Worm (Caenorhabditis elegans) whole organism, mixed stage, embryonic: Measurements from ENCODE around the gene F57A10.4.
A peak's percentile ranks its signal among the peaks of the same experiment; 100 is the strongest.
"Not testable (repeated sequence)": the region's sequence is repeated elsewhere in the genome, so short reads cannot be mapped to it uniquely, and the experiment has no call there.

Experiments
- M03D4.4 ChIP-seq: sonication (generic microtip); optimal IDR thresholded peaks from 2 replicates; lab custom pipeline; 2017; ENCODE audit warnings: mild to moderate bottlenecking, missing genetic modification characterization, missing compliant biosample characterization
- bed-3 ChIP-seq: fragments of 200-800 bp; sonication (Bioruptor generic); optimal IDR thresholded peaks from 3 replicates; lab custom pipeline; 2018; ENCODE audit warnings: mild to moderate bottlenecking, missing genetic modification characterization, moderate library complexity, missing compliant biosample characterization
- blmp-1 ChIP-seq: fragments of 150-350 bp; optimal IDR thresholded peaks from 2 replicates; lab custom pipeline; 2014; ENCODE audit warnings: missing biosample characterization, missing genetic modification characterization
- ceh-43 ChIP-seq: fragments of 200-800 bp; sonication (Bioruptor generic); optimal IDR thresholded peaks from 2 replicates; lab custom pipeline; 2018; ENCODE audit warnings: mild to moderate bottlenecking, missing genetic modification characterization, moderate library complexity, missing compliant biosample characterization
- ceh-83 ChIP-seq: fragments of 200-800 bp; sonication (Bioruptor generic); optimal IDR thresholded peaks from 2 replicates; lab custom pipeline; 2018; ENCODE audit warnings: mild to moderate bottlenecking, missing genetic modification characterization, missing compliant biosample characterization
- ces-1 ChIP-seq: fragments of 150-350 bp; optimal IDR thresholded peaks from 2 replicates; lab custom pipeline; 2014; ENCODE audit warnings: missing biosample characterization, missing genetic modification reagents, missing genetic modification characterization
- cnd-1 ChIP-seq: fragments of 200-800 bp; sonication (Bioruptor generic); optimal IDR thresholded peaks from 2 replicates; lab custom pipeline; 2018; ENCODE audit warnings: mild to moderate bottlenecking, missing genetic modification characterization, missing compliant biosample characterization
- elt-1 ChIP-seq: sonication (generic microtip); optimal IDR thresholded peaks from 2 replicates; lab custom pipeline; 2017; ENCODE audit warnings: missing genetic modification characterization, mild to moderate bottlenecking, missing compliant biosample characterization, antibody characterized with exemption, moderate library complexity, borderline replicate concordance; ENCODE audit not compliant: insufficient read depth
- elt-3 ChIP-seq: fragments of 150-350 bp; optimal IDR thresholded peaks from 2 replicates; lab custom pipeline; 2014; ENCODE audit warnings: missing biosample characterization, missing genetic modification characterization
- flh-1 ChIP-seq: fragments of 200-800 bp; sonication (Bioruptor generic); optimal IDR thresholded peaks from 2 replicates; lab custom pipeline; 2018; ENCODE audit warnings: mild to moderate bottlenecking, missing genetic modification characterization, moderate library complexity, missing compliant biosample characterization
- ham-2 ChIP-seq: fragments of 200-800 bp; sonication (Bioruptor generic); optimal IDR thresholded peaks from 2 replicates; lab custom pipeline; 2018; ENCODE audit warnings: mild to moderate bottlenecking, missing genetic modification characterization, missing compliant biosample characterization
- hlh-1 ChIP-seq: fragments of 150-350 bp; optimal IDR thresholded peaks from 2 replicates; lab custom pipeline; 2014; ENCODE audit warnings: missing biosample characterization, missing genetic modification reagents, missing genetic modification characterization
- lin-32 ChIP-seq: fragments of 200-800 bp; sonication (Bioruptor generic); optimal IDR thresholded peaks from 2 replicates; lab custom pipeline; 2018; ENCODE audit warnings: mild to moderate bottlenecking, missing genetic modification characterization, missing compliant biosample characterization
- lsy-2 ChIP-seq: fragments of 150-350 bp; optimal IDR thresholded peaks from 2 replicates; lab custom pipeline; 2014; ENCODE audit warnings: missing biosample characterization, missing genetic modification characterization
- mab-5 ChIP-seq: fragments of 150-350 bp; optimal IDR thresholded peaks from 2 replicates; lab custom pipeline; 2014; ENCODE audit warnings: missing biosample characterization, missing genetic modification characterization
- mep-1 ChIP-seq: fragments of 150-350 bp; optimal IDR thresholded peaks from 2 replicates; lab custom pipeline; 2017; ENCODE audit warnings: missing biosample characterization, missing genetic modification reagents, missing genetic modification characterization, inconsistent platforms
- mls-2 ChIP-seq: sonication (generic microtip); optimal IDR thresholded peaks from 2 replicates; lab custom pipeline; 2016; ENCODE audit warnings: mild to moderate bottlenecking, missing genetic modification characterization, moderate library complexity, missing compliant biosample characterization
- nhr-12 ChIP-seq: fragments of 150-350 bp; optimal IDR thresholded peaks from 2 replicates; lab custom pipeline; 2014; ENCODE audit warnings: missing biosample characterization, missing genetic modification characterization
- nhr-2 ChIP-seq: fragments of 150-350 bp; optimal IDR thresholded peaks from 2 replicates; lab custom pipeline; 2014; ENCODE audit warnings: missing biosample characterization, missing genetic modification characterization
- nhr-76 ChIP-seq: sonication (generic microtip); optimal IDR thresholded peaks from 2 replicates; lab custom pipeline; 2017; ENCODE audit warnings: missing biosample characterization, missing genetic modification characterization
- sem-2 ChIP-seq: fragments of 200-800 bp; sonication (Bioruptor generic); optimal IDR thresholded peaks from 2 replicates; lab custom pipeline; 2018; ENCODE audit warnings: mild to moderate bottlenecking, missing genetic modification characterization, missing compliant biosample characterization
- sptf-1 ChIP-seq: sonication (generic microtip); optimal IDR thresholded peaks from 2 replicates; lab custom pipeline; 2017; ENCODE audit warnings: mild to moderate bottlenecking, missing genetic modification characterization, moderate library complexity, missing compliant biosample characterization
- tbx-8 ChIP-seq: fragments of 200-800 bp; sonication (Bioruptor generic); optimal IDR thresholded peaks from 2 replicates; lab custom pipeline; 2018; ENCODE audit warnings: mild to moderate bottlenecking, missing genetic modification characterization, moderate library complexity, missing compliant biosample characterization
- unc-120 ChIP-seq: sonication (generic microtip); optimal IDR thresholded peaks from 2 replicates; lab custom pipeline; 2017; ENCODE audit warnings: missing genetic modification characterization, missing compliant biosample characterization; ENCODE audit not compliant: poor library complexity, severe bottlenecking
- unc-39 ChIP-seq: fragments of 150-350 bp; optimal IDR thresholded peaks from 2 replicates; lab custom pipeline; 2014; ENCODE audit warnings: missing biosample characterization, missing genetic modification characterization
- unc-62 ChIP-seq: fragments of 150-350 bp; optimal IDR thresholded peaks from 2 replicates; lab custom pipeline; 2014; ENCODE audit warnings: missing biosample characterization, missing genetic modification reagents, missing genetic modification characterization
- zip-8 ChIP-seq: fragments of 150-350 bp; optimal IDR thresholded peaks from 2 replicates; lab custom pipeline; 2014; ENCODE audit warnings: missing biosample characterization, missing genetic modification characterization
- ztf-11 ChIP-seq: fragments of 150-350 bp; optimal IDR thresholded peaks from 2 replicates; lab custom pipeline; 2014; ENCODE audit warnings: missing biosample characterization, missing genetic modification characterization

F57A10.4 gene

ce11 chrV:15807420-15807819 is 38.2 kb downstream of the F57A10.4 start, which contains the start of gene srsx-38:
TSS of gene srsx-38 (minus strand) at chrV:15807520.
- TF ChIP-seq zip-8 (tag; lab: Kevin White, UChicago); flh-1; nhr-12 (tag; lab: Kevin White, UChicago): not testable (repeated sequence)

- TF ChIP-seq lin-32 (GFP tag; lab: Kevin White, UChicago) (no peak), sptf-1 (tag; lab: Kevin White, UChicago) (no peak), elt-3 (tag; lab: Kevin White, UChicago) (no peak), nhr-76 (tag; lab: Kevin White, UChicago) (no peak), blmp-1 (tag; lab: Kevin White, UChicago) (no peak), mls-2 (no peak), bed-3 (GFP tag; lab: Kevin White, UChicago) (no peak), ceh-43 (GFP tag; lab: Kevin White, UChicago) (no peak), tbx-8 (GFP tag; lab: Kevin White, UChicago) (no peak), hlh-1 (tag; lab: Kevin White, UChicago) (no peak), nhr-12 (tag; lab: Kevin White, UChicago) (no peak), unc-120 (tag; lab: Kevin White, UChicago) (no peak), unc-39 (tag; lab: Kevin White, UChicago) (no peak), mab-5 (no peak), M03D4.4 (tag; lab: Kevin White, UChicago) (no peak), ham-2 (GFP tag; lab: Kevin White, UChicago) (no peak), elt-1 (tag; lab: Kevin White, UChicago) (no peak), ztf-11 (tag; lab: Kevin White, UChicago) (no peak)
Observed at ce11 chrV:15809543-15809942, 40.3 kb downstream of the F57A10.4 start, which contains the start of gene srsx-36. TSS of gene srsx-36 (minus strand) at chrV:15809643.

- TF ChIP-seq nhr-2 (no peak), sem-2 (GFP tag; lab: Kevin White, UChicago) (no peak), nhr-76 (tag; lab: Kevin White, UChicago) (no peak), ztf-11 (tag; lab: Kevin White, UChicago) (no peak), unc-39 (tag; lab: Kevin White, UChicago) (no peak), unc-62 (GFP tag; lab: Kevin White, UChicago) (no peak), lin-32 (GFP tag; lab: Kevin White, UChicago) (no peak), blmp-1 (tag; lab: Kevin White, UChicago) (no peak), mls-2 (no peak), flh-1 (no peak), sptf-1 (tag; lab: Kevin White, UChicago) (no peak), zip-8 (tag; lab: Kevin White, UChicago) (no peak), ces-1 (GFP tag; lab: Kevin White, UChicago) (no peak), bed-3 (GFP tag; lab: Kevin White, UChicago) (no peak), ham-2 (GFP tag; lab: Kevin White, UChicago) (no peak), cnd-1 (tag; lab: Kevin White, UChicago) (no peak), lsy-2 (tag; lab: Kevin White, UChicago) (no peak), mep-1 (tag; lab: Kevin White, UChicago) (no peak)
Observed at ce11 chrV:15810446-15810845, 41.2 kb downstream of the F57A10.4 start, which contains the start of gene F54B8.1. TSS of gene F54B8.1 (plus strand) at chrV:15810746.

- not testable (repeated sequence) for TF ChIP-seq ceh-83 (GFP tag; lab: Kevin White, UChicago); mls-2; sptf-1 (tag; lab: Kevin White, UChicago)
Observed at ce11 chrV:15811982-15812381, 42.7 kb downstream of the F57A10.4 start, which contains the start of gene nhr-282. TSS of gene nhr-282 (plus strand) at chrV:15812282.

- TF ChIP-seq zip-8 (tag; lab: Kevin White, UChicago) (peak; percentile 19), cnd-1 (tag; lab: Kevin White, UChicago) (no peak)
- TF ChIP-seq, all 35 proteins: peak for 1
Observed at ce11 chrV:15815962-15816432, 46.8 kb downstream of the F57A10.4 start, which contains the start of the genes fbxa-69 and F54B8.4. TSS of gene fbxa-69 (minus strand) at chrV:15815971. TSS of gene F54B8.4 (plus strand) at chrV:15816382.
